Fruit fly (Drosophila melanogaster): ENCODE data around the gene xit.
A peak's percentile ranks its signal among the peaks of the same experiment; 100 is the strongest.

Gene xit

dm6 chrX:6794826-6795225 is 26.0 kb upstream of the xit start (continued):
- TF ChIP-seq hkb (optimal IDR thresholded peaks at IDR 0.05) (no peak), hkb (GFP tag; IDR thresholded peaks at IDR 0.05) (peak; percentile 50; the same call in 1 of the 2 replicates), CG6272 (GFP tag; IDR thresholded peaks at IDR 0.05) (no peak), Dref (GFP tag; IDR thresholded peaks at IDR 0.05) (no peak), pros (GFP tag; optimal IDR thresholded peaks at IDR 0.05) (no peak), slou (GFP tag; optimal IDR thresholded peaks at IDR 0.05) (no peak), eve (GFP tag; optimal IDR thresholded peaks at IDR 0.05) (no peak), pzg (GFP tag; optimal IDR thresholded peaks at IDR 0.05) (no peak), HLH54F (GFP tag; optimal IDR thresholded peaks at IDR 0.05) (no peak), Blimp-1 (GFP tag; optimal IDR thresholded peaks at IDR 0.05) (no peak), hb (GFP tag; IDR thresholded peaks at IDR 0.05; ENCODE audit: partially characterized antibody) (no peak), CG10267 (tag; optimal IDR thresholded peaks at IDR 0.05) (no peak), knrl (GFP tag; IDR thresholded peaks at IDR 0.05; ENCODE audit: partially characterized antibody) (no peak), jing (GFP tag; optimal IDR thresholded peaks at IDR 0.05) (no peak), CG11093 (GFP tag; IDR thresholded peaks at IDR 0.05) (no peak), CG6854 (GFP tag; optimal IDR thresholded peaks at IDR 0.05) (no peak), Asciz (GFP tag; optimal IDR thresholded peaks at IDR 0.05) (peak; percentile 4), fru (optimal IDR thresholded peaks at IDR 0.05) (no peak), zen2 (GFP tag; IDR thresholded peaks at IDR 0.05; ENCODE audit: partially characterized antibody) (no peak), CG7372 (GFP tag; IDR thresholded peaks at IDR 0.05) (no peak), sob (GFP tag; IDR thresholded peaks at IDR 0.05) (no peak), CG10147 (GFP tag; optimal IDR thresholded peaks at IDR 0.05) (no peak), usp (GFP tag; optimal IDR thresholded peaks at IDR 0.05) (no peak), CG12236 (GFP tag; optimal IDR thresholded peaks at IDR 0.05) (no peak), CG14050 (GFP tag; IDR thresholded peaks at IDR 0.05) (peak; percentile 38; the same call in 2 of the 3 replicates), Drgx (GFP tag; IDR thresholded peaks at IDR 0.05) (0 out of 2 replicates have a peak, but pooled peaks have one; percentile 21), repo (GFP tag; optimal IDR thresholded peaks at IDR 0.05) (no peak), CG17186 (GFP tag; optimal IDR thresholded peaks at IDR 0.05) (no peak), Antp (GFP tag; optimal IDR thresholded peaks at IDR 0.05) (no peak), grn (GFP tag; optimal IDR thresholded peaks at IDR 0.05) (no peak), Chrac-16 (GFP tag; optimal IDR thresholded peaks at IDR 0.05) (no peak), onecut (GFP tag; IDR thresholded peaks at IDR 0.05) (no peak), tgo (GFP tag; IDR thresholded peaks at IDR 0.05) (no peak), Side (GFP tag; optimal IDR thresholded peaks at IDR 0.05) (no peak), CG4282 (GFP tag; optimal IDR thresholded peaks at IDR 0.05) (no peak), br (optimal IDR thresholded peaks at IDR 0.05) (no peak), Ets65A (GFP tag) (peak; percentile 67), YL-1 (GFP tag; optimal IDR thresholded peaks at IDR 0.05) (no peak), HmgZ (tag; optimal IDR thresholded peaks at IDR 0.05) (no peak), CG1233 (GFP tag; optimal IDR thresholded peaks at IDR 0.05) (no peak), CG16779 (GFP tag; IDR thresholded peaks at IDR 0.05) (no peak), CG15479 (GFP tag; optimal IDR thresholded peaks at IDR 0.05) (no peak), CG7271 (tag; optimal IDR thresholded peaks at IDR 0.05) (no peak), HLH3B (GFP tag; IDR thresholded peaks at IDR 0.05) (0 out of 2 replicates have a peak, but pooled peaks have one; percentile 19), Optix (GFP tag; IDR thresholded peaks at IDR 0.05) (0 out of 3 replicates have a peak, but pooled peaks have one; percentile 36), ATbp (GFP tag; optimal IDR thresholded peaks at IDR 0.05) (peak; percentile 32), lmd (GFP tag; IDR thresholded peaks at IDR 0.05) (peak; percentile 54), pb (GFP tag; optimal IDR thresholded peaks at IDR 0.05) (no peak), Dad (GFP tag; optimal IDR thresholded peaks at IDR 0.05) (no peak), CG1792 (GFP tag; optimal IDR thresholded peaks at IDR 0.05) (no peak), zfh1 (GFP tag; IDR thresholded peaks at IDR 0.05) (no peak), Ravus (GFP tag; IDR thresholded peaks at IDR 0.05) (no peak), Mad (GFP tag; optimal IDR thresholded peaks at IDR 0.05) (no peak), Sox100B (GFP tag; optimal IDR thresholded peaks at IDR 0.05) (no peak)
